Worm (Caenorhabditis elegans) whole organism, early embryonic: ENCODE measurements around the gene F28G4.3.

Source experiments
- B0310.2 ChIP-seq: sonication (generic microtip); optimal IDR thresholded peaks from 2 replicates; lab custom pipeline; 2016; ENCODE audit warnings: mild to moderate bottlenecking, missing genetic modification characterization, missing compliant biosample characterization
- F13C5.2 ChIP-seq: sonication (generic microtip); optimal IDR thresholded peaks from 2 replicates; lab custom pipeline; 2017; ENCODE audit warnings: mild to moderate bottlenecking, missing genetic modification characterization, inconsistent platforms, missing compliant biosample characterization
- aly-1 ChIP-seq: sonication (generic microtip); optimal IDR thresholded peaks from 2 replicates; lab custom pipeline; 2016; ENCODE audit warnings: missing genetic modification characterization, missing compliant biosample characterization
- ama-1 ChIP-seq: fragments of 150-350 bp; optimal IDR thresholded peaks from 2 replicates; lab custom pipeline; 2014
- ceh-13 ChIP-seq: fragments of 200-800 bp; sonication (Bioruptor generic); optimal IDR thresholded peaks from 2 replicates; lab custom pipeline; 2018; ENCODE audit warnings: mild to moderate bottlenecking, missing genetic modification characterization, missing compliant biosample characterization
- ceh-36 ChIP-seq: sonication (generic microtip); optimal IDR thresholded peaks from 2 replicates; lab custom pipeline; 2016; ENCODE audit warnings: missing genetic modification characterization, inconsistent platforms, missing compliant biosample characterization
- ets-7 ChIP-seq: sonication (generic microtip); optimal IDR thresholded peaks from 2 replicates; lab custom pipeline; 2016; ENCODE audit warnings: missing genotype, missing genetic modification characterization, missing compliant biosample characterization
- flt-1 ChIP-seq: fragments of 200-800 bp; sonication (Bioruptor generic); IDR thresholded peaks from 2 replicates; pipeline ENCODE4 v1.3.6; 2022; ENCODE audit warnings: missing genetic modification characterization, missing compliant biosample characterization
- hmbx-1 ChIP-seq: sonication (generic microtip); optimal IDR thresholded peaks from 2 replicates; lab custom pipeline; 2016; ENCODE audit warnings: mild to moderate bottlenecking, missing genetic modification characterization, missing compliant biosample characterization
- hmg-4 ChIP-seq: fragments of 200-800 bp; sonication (Bioruptor generic); optimal IDR thresholded peaks from 2 replicates; lab custom pipeline; 2018; ENCODE audit warnings: mild to moderate bottlenecking, missing genetic modification characterization, missing compliant biosample characterization
- hnd-1 ChIP-seq: sonication (generic microtip); optimal IDR thresholded peaks from 2 replicates; lab custom pipeline; 2016; ENCODE audit warnings: missing genetic modification characterization, missing compliant biosample characterization
- pes-1 ChIP-seq: fragments of 200-800 bp; sonication (Bioruptor generic); IDR thresholded peaks from 2 replicates; pipeline ENCODE4 v1.3.6; 2022; ENCODE audit warnings: missing genetic modification reagents, missing genetic modification characterization, missing compliant biosample characterization
- scrt-1 ChIP-seq: fragments of 200-800 bp; sonication (Bioruptor generic); IDR thresholded peaks from 2 replicates; pipeline ENCODE4 v1.3.6; 2022; ENCODE audit warnings: missing genetic modification characterization, missing compliant biosample characterization
- sea-1 ChIP-seq: fragments of 200-800 bp; sonication (Bioruptor generic); conservative IDR thresholded peaks from 2 replicates; pipeline ENCODE4 v1.3.6; 2022; ENCODE audit warnings: missing genetic modification characterization, missing compliant biosample characterization
- tbx-11 ChIP-seq: fragments of 200-800 bp; sonication (Bioruptor generic); IDR thresholded peaks from 2 replicates; pipeline ENCODE4 v1.3.6; 2022; ENCODE audit warnings: missing genetic modification characterization, missing compliant biosample characterization
- tbx-37 ChIP-seq: fragments of 200-800 bp; sonication (Bioruptor generic); conservative IDR thresholded peaks from 2 replicates; pipeline ENCODE4 v1.3.6; 2022; ENCODE audit warnings: missing genetic modification reagents, missing genetic modification characterization, missing compliant biosample characterization
- tra-4 ChIP-seq: sonication (generic microtip); optimal IDR thresholded peaks from 2 replicates; lab custom pipeline; 2017; ENCODE audit warnings: missing genetic modification characterization, missing compliant biosample characterization

F28G4.3 gene

DNA sequence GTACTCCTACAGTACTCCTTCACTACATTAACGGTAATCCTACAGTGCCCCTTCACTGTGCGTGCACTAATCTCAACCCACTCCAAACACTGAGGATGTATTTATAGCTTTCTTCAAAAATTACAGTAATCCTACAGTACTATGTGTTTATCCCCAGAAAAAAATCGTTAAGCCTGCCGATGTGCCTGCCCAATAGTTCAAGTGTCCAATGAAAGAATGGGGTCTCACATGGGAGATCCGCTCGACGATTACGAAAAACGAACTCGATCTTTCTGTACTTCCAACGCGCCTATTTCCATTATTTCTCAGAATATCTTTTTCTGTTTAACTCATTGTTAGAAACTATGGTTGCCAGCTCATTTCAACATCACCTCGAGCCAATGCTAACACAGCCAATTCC, 29.4 kb downstream of the F28G4.3 start, which contains the start of gene nhr-218:
Gene nhr-218, plus strand, starts transcription at position 301 of the 400 bp plus-strand sequence.
- TF ChIP-seq ama-1 (lab: Kevin White, UChicago), result no peak
- TF ChIP-seq hnd-1 (tag; lab: Kevin White, UChicago), result no peak
- no peak for TF ChIP-seq hmbx-1 (tag; lab: Kevin White, UChicago)

DNA sequence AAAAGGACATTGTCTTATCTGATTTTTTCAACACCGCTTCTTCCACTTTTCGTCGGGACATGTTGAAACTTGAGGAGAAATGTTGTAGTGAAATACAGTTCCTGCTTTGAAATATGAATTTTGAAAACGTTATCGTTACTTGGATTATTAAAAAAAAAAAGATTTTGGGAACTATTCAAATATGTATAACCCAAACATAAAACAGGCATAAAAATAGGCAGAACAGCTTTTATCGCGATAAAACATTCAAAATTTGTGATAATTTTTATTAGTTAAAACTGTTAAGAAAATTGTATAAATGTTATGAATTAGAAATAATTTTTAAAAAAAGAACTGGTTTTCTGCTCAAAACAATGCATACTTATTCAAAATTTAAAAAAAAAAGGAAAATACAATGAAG, 31.1 kb downstream of the F28G4.3 start, which contains the start of gene bgnt-1.3:
Gene bgnt-1.3, minus strand, starts transcription at position 101 of the 400 bp plus-strand sequence.
- TF ChIP-seq ceh-36, result no peak
- no peak for TF ChIP-seq tbx-37 (GFP tag; lab: Robert Waterston, UW)
- TF ChIP-seq pes-1 (GFP tag; lab: Robert Waterston, UW), result no peak
- no peak for TF ChIP-seq ama-1 (lab: Kevin White, UChicago)
- no peak for TF ChIP-seq tbx-11
- no peak for TF ChIP-seq hmbx-1 (tag; lab: Kevin White, UChicago)
- TF ChIP-seq B0310.2 (tag; lab: Kevin White, UChicago), result no peak
- no peak for TF ChIP-seq F13C5.2 (tag; lab: Kevin White, UChicago)
- no peak for TF ChIP-seq hmg-4 (GFP tag; lab: Kevin White, UChicago)
- TF ChIP-seq scrt-1, result no peak
- no peak for TF ChIP-seq tra-4
- TF ChIP-seq aly-1 (tag; lab: Kevin White, UChicago), result no peak
- TF ChIP-seq flt-1 (GFP tag; lab: Robert Waterston, UW), result no peak
- no peak for TF ChIP-seq ets-7 (tag; lab: Kevin White, UChicago)
- no peak for TF ChIP-seq ceh-13 (GFP tag; lab: Kevin White, UChicago)
- no peak for TF ChIP-seq hnd-1 (tag; lab: Kevin White, UChicago)
- no peak for TF ChIP-seq sea-1

DNA sequence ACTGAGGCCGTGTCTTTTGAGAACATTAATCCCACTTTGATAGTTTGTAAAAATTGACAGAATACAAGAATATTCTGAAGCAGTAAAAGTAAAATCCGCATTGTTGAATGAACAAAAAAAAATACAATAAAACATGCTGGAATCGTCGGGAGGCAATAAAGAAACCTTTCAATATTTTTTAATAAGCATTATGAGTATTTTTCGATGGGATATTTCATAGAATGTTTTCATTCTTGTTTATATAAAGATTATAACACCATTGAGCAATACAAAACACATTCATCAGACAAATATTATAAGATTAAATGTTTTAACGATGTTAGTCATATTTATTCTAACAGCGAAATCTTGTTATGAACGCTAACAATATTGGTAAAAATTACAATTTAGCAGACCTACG, 33.8 kb downstream of the F28G4.3 start, which contains the start of gene gcy-20:
Gene gcy-20, minus strand, starts transcription at position 101 of the 400 bp plus-strand sequence.
- TF ChIP-seq tra-4, result no peak
- TF ChIP-seq ceh-36, result no peak
- TF ChIP-seq F13C5.2 (tag; lab: Kevin White, UChicago), result no peak
- TF ChIP-seq hnd-1 (tag; lab: Kevin White, UChicago), result no peak
- no peak for TF ChIP-seq tbx-11
- TF ChIP-seq pes-1 (GFP tag; lab: Robert Waterston, UW), result no peak
- no peak for TF ChIP-seq tbx-37 (GFP tag; lab: Robert Waterston, UW)
- no peak for TF ChIP-seq ets-7 (tag; lab: Kevin White, UChicago)
- TF ChIP-seq hmg-4 (GFP tag; lab: Kevin White, UChicago), result no peak
- TF ChIP-seq scrt-1, result no peak
- TF ChIP-seq sea-1, result no peak
- TF ChIP-seq ceh-13 (GFP tag; lab: Kevin White, UChicago), result no peak
- no peak for TF ChIP-seq flt-1 (GFP tag; lab: Robert Waterston, UW)
- no peak for TF ChIP-seq ama-1 (lab: Kevin White, UChicago)
- no peak for TF ChIP-seq aly-1 (tag; lab: Kevin White, UChicago)
- no peak for TF ChIP-seq hmbx-1 (tag; lab: Kevin White, UChicago)
- TF ChIP-seq B0310.2 (tag; lab: Kevin White, UChicago), result no peak

DNA sequence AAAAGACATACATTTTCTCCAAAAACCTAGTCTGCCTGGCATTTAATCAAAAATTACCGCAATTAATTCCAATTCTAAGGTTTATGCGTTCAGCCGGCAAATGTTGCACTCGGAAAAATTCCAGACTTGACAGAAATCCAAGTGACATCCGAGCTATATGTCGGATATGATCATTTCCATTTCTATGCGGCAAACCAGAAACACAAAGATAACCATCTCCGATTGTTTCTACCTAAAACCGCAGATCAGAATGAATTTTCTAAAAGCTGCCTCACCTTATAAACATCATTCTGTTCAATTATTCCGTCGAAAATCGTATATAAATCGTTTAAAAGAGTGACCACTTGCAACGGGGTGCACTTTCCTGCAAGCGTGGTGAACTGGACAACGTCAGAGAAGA, 38.4 kb downstream of the F28G4.3 start:
- TF ChIP-seq hnd-1 (tag; lab: Kevin White, UChicago), result no peak
- TF ChIP-seq tra-4, result no peak
- no peak for TF ChIP-seq ama-1 (lab: Kevin White, UChicago)

DNA sequence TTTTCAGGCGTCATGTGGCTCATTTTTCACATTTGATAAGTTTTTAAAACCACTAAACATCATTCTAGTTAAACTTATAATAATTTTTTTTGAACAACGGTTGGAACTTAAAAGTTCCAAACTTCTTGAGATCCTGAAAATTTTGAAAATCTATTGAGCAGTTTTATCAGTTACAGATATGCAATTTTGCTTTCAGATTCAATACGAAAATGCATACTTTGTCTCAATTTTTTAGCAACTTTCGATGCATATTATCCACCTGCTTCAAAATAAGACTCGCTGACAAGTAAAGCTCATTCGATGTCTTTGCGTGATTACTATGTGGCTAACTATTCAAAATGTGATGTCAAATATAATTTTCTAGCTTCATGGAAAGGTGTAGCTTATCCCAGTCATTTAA, 40.9 kb downstream of the F28G4.3 start, which contains the start of gene srh-95:
Gene srh-95, plus strand, starts transcription at position 301 of the 400 bp plus-strand sequence.
- TF ChIP-seq hmbx-1 (tag; lab: Kevin White, UChicago) (no peak), ceh-13 (GFP tag; lab: Kevin White, UChicago) (no peak), tra-4 (no peak), tbx-37 (GFP tag; lab: Robert Waterston, UW) (no peak), ets-7 (tag; lab: Kevin White, UChicago) (no peak), sea-1 (no peak), F13C5.2 (tag; lab: Kevin White, UChicago) (no peak), flt-1 (GFP tag; lab: Robert Waterston, UW) (no peak), ama-1 (lab: Kevin White, UChicago) (no peak), tbx-11 (no peak), aly-1 (tag; lab: Kevin White, UChicago) (no peak), B0310.2 (tag; lab: Kevin White, UChicago) (no peak), hmg-4 (GFP tag; lab: Kevin White, UChicago) (no peak), hnd-1 (tag; lab: Kevin White, UChicago) (no peak), scrt-1 (no peak)

DNA sequence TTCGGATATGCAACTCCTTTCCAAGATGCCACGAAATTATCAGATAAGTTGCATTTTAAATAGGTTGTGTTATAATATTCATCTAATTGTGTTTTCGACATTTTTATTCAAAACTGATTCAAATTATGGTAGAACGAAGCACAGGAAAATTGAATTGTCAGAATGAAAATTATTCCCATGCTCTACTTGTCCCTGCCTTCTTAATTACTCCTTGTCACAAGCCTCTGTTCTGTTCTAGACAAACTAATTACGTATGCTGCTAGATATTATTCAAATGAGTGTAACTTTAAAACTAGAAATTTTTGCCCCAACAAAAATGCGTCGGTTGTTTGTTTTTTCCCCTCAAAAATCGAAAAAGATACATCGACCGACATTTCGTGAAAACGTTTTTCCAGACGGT, 43.4 kb downstream of the F28G4.3 start, which contains the start of gene srh-104:
Gene srh-104, minus strand, starts transcription at position 101 of the 400 bp plus-strand sequence.
- TF ChIP-seq tra-4, result no peak
- no peak for TF ChIP-seq hmbx-1 (tag; lab: Kevin White, UChicago)
- no peak for TF ChIP-seq sea-1
- TF ChIP-seq flt-1 (GFP tag; lab: Robert Waterston, UW), result no peak
- TF ChIP-seq scrt-1, result no peak
- no peak for TF ChIP-seq aly-1 (tag; lab: Kevin White, UChicago)
- no peak for TF ChIP-seq F13C5.2 (tag; lab: Kevin White, UChicago)
- TF ChIP-seq tbx-11, result no peak
- TF ChIP-seq ceh-36, result no peak
- TF ChIP-seq hmg-4 (GFP tag; lab: Kevin White, UChicago), result no peak
- no peak for TF ChIP-seq hnd-1 (tag; lab: Kevin White, UChicago)

DNA sequence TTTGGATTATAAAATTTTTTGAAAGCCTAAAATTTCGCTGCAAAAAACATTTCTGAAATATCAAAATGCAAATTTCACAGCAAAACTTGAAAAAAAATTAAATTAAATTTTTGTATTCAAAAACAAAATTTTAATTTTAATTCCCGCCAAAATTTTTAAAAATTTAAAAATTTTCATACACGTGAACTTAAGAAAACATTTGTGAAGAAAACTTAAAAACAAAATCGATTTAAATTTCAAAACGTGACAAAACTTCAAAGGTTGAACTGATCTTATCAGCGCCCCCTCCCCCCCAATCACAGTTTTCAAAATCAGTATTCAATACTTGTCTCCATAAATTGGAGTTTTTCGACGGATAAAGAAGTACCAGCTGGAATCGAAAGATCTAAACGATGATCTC, 50.3 kb downstream of the F28G4.3 start, which contains the start of gene F21H7.5:
Gene F21H7.5, plus strand, starts transcription at position 301 of the 400 bp plus-strand sequence.
- no peak for TF ChIP-seq ets-7 (tag; lab: Kevin White, UChicago)
